Worm (Caenorhabditis elegans): Measurements from ENCODE around the gene C24H12.4.
A peak's percentile ranks its signal among the peaks of the same experiment; 100 is the strongest.

C24H12.4 gene

DNA sequence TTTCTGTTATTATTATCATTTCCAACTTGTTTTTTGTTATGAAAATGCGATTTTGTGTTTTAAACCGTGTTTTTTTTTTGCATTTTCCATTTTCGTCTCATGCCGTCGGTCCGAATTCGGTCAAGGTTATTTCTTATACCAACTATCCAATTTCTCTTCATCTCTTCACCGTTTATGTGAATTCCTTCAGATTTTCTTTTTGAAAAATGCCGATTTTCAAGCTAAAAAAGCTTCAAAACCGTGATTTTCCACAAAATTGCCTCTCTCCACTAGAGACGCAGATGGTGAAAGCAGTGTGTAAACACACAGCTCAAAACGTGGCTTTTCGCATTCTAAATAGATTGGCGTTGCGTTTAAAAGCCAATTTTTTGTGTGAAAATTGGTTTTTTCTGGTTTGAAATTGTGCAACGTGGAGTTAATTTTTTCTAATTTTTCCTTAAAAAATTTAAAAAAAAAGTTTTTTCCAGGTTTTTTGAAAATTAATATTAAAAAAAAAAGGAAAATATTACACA is 23.1 kb upstream of the C24H12.4 start:
- no peak for TF ChIP-seq ref-1 (GFP tag; conservative IDR thresholded peaks at IDR 0.05)
- no peak for TF ChIP-seq med-1 (GFP tag; optimal IDR thresholded peaks at IDR 0.05; ENCODE audit: insufficient read depth)
- no peak for TF ChIP-seq ztf-29 (GFP tag; IDR thresholded peaks at IDR 0.05)
- no peak for TF ChIP-seq flt-1 (GFP tag; IDR thresholded peaks at IDR 0.05)
- TF ChIP-seq klf-2 (GFP tag; conservative IDR thresholded peaks at IDR 0.05) = no peak
- TF ChIP-seq ztf-23 (GFP tag; IDR thresholded peaks at IDR 0.05) = no peak
- TF ChIP-seq tab-1 (GFP tag; IDR thresholded peaks at IDR 0.05) = no peak
- TF ChIP-seq cog-1 (tag; optimal IDR thresholded peaks at IDR 0.05) = no peak
- TF ChIP-seq T22C8.4 (GFP tag; IDR thresholded peaks at IDR 0.05) = no peak

DNA sequence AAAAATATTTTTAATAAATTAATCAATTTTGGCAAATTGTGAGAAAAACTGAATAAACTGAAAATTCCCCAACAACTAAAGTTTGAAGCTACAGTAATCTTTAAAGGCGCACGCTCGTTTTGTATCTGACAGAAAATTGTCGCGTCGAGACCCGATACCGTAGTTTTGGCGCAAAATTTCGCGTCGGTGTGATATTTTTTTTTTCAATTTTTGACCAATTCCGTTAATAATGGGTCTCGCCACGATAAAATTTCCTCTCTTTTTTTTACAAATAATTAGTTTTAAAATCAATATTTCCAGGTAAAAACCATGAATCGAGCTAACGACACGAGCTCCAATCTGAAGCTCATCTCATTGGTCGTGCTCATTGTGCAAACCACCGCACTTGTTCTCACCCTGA is 22.5 kb upstream of the C24H12.4 start, which contains the start of gene nstp-4:
Gene nstp-4, plus strand, starts transcription at position 301 of the 400 bp plus-strand sequence.
- TF ChIP-seq cog-1 (tag; optimal IDR thresholded peaks at IDR 0.05) = no peak
- no peak for TF ChIP-seq ztf-23 (GFP tag; IDR thresholded peaks at IDR 0.05)
- TF ChIP-seq T22C8.4 (GFP tag; IDR thresholded peaks at IDR 0.05) = no peak
- TF ChIP-seq ztf-29 (GFP tag; IDR thresholded peaks at IDR 0.05) = no peak
- no peak for TF ChIP-seq med-1 (GFP tag; optimal IDR thresholded peaks at IDR 0.05; ENCODE audit: insufficient read depth)
- no peak for TF ChIP-seq tab-1 (GFP tag; IDR thresholded peaks at IDR 0.05)
- no peak for TF ChIP-seq ref-1 (GFP tag; conservative IDR thresholded peaks at IDR 0.05)
- no peak for TF ChIP-seq klf-2 (GFP tag; conservative IDR thresholded peaks at IDR 0.05)
- no peak for TF ChIP-seq flt-1 (GFP tag; IDR thresholded peaks at IDR 0.05)

DNA sequence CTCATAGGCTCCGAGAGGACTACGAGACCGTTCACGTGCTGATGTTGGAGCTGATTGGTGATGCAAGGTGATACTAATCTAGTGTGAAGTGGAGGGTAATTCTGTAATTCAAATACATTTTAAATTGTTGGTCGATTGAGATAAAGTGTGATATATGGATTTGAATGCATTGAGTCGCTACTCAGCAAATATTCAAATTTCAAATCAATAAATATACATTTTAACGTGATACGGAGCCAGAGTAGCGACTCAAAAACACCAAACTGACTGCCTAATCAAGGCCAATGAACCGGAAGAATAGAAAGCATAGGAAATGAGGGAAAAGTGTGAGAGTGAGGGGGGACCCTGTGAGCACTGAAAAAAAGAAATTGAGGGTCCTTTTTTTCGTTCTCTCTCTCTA is 11.7 kb upstream of the C24H12.4 start, which contains the start of gene C03H5.6:
Gene C03H5.6, minus strand, starts transcription at position 101 of the 400 bp plus-strand sequence.
- TF ChIP-seq med-1 (GFP tag; optimal IDR thresholded peaks at IDR 0.05; ENCODE audit: insufficient read depth) (no peak), ztf-23 (GFP tag; IDR thresholded peaks at IDR 0.05) (no peak), cog-1 (tag; optimal IDR thresholded peaks at IDR 0.05) (no peak)

DNA sequence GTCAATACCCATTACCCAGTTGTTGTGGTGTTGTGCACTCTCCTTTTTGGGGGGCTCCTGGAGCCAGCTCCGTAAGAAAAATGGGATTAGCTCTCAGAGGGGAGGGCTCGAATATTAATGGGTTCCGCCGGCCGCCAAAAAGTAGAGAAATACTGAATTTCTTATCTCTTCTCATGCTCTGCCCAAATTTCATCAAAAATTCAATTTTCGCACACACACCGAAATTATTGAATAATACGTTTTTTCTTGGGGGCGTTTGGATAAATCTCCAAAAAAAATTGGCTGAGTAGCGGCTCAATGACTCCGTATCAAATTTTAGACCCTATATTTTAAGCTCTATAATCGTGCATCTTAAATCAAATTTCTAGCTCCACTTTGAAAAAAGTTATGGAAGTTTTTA is 10.9 kb upstream of the C24H12.4 start:
- TF ChIP-seq ztf-29 (GFP tag; IDR thresholded peaks at IDR 0.05) = no peak
- no peak for TF ChIP-seq med-1 (GFP tag; optimal IDR thresholded peaks at IDR 0.05; ENCODE audit: insufficient read depth)
- TF ChIP-seq cog-1 (tag; optimal IDR thresholded peaks at IDR 0.05) = no peak
- TF ChIP-seq ztf-23 (GFP tag; IDR thresholded peaks at IDR 0.05) = no peak
- no peak for TF ChIP-seq flt-1 (GFP tag; IDR thresholded peaks at IDR 0.05)
- TF ChIP-seq tab-1 (GFP tag; IDR thresholded peaks at IDR 0.05) = no peak
- no peak for TF ChIP-seq T22C8.4 (GFP tag; IDR thresholded peaks at IDR 0.05)
- TF ChIP-seq ref-1 (GFP tag; conservative IDR thresholded peaks at IDR 0.05) = no peak

DNA sequence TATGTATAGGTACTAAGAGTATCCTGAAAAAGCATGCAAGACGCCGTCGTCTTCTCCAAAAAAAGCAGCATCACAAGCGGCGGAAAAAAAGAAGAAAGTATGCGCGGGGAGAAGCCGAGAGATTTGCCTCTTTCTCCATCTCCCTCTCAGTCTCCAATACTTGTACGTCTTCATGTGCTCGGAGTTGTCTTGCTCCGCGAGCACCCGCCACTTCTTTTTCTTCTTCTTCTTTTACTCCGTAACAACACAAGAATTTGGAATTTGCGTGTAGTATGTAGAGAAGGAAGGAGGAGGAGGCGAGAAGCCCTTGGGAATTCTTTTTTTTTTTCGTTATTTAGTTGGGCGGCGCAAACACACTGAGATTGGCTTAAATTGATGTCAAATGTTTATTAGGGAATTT is 9.8 kb upstream of the C24H12.4 start:
- TF ChIP-seq T22C8.4 (GFP tag; IDR thresholded peaks at IDR 0.05) (no peak), ztf-29 (GFP tag; IDR thresholded peaks at IDR 0.05) (no peak), flt-1 (GFP tag; IDR thresholded peaks at IDR 0.05) (no peak), tab-1 (GFP tag; IDR thresholded peaks at IDR 0.05) (no peak), klf-2 (GFP tag; conservative IDR thresholded peaks at IDR 0.05) (no peak), med-1 (GFP tag; optimal IDR thresholded peaks at IDR 0.05; ENCODE audit: insufficient read depth) (no peak), cog-1 (tag; optimal IDR thresholded peaks at IDR 0.05) (no peak)

DNA sequence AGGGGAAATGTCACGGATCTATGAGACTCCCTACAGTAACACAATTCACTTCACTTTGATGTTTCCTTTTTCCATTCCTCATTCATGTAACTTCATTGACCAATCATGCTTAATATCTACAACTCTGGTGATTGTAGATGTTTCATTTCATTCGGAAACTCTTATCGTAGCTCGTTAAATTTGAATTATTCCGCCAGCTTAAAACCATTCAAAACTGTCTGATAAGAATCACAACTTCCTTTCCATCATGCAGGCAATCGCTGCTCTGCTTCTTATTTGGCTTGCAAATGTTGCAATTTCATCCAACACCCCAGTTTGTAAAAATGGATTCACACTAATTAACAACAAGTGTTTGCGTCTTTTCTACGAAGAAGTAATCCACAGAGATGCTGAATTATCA is 8.6 kb upstream of the C24H12.4 start, which contains the start of gene clec-10:
Gene clec-10, plus strand, starts transcription at position 244 of the 400 bp plus-strand sequence.
- TF ChIP-seq ref-1 (GFP tag; conservative IDR thresholded peaks at IDR 0.05) = no peak
- TF ChIP-seq klf-2 (GFP tag; conservative IDR thresholded peaks at IDR 0.05) = no peak
- TF ChIP-seq ztf-29 (GFP tag; IDR thresholded peaks at IDR 0.05) = no peak
- no peak for TF ChIP-seq cog-1 (tag; optimal IDR thresholded peaks at IDR 0.05)
- TF ChIP-seq ztf-23 (GFP tag; IDR thresholded peaks at IDR 0.05) = no peak
- TF ChIP-seq med-1 (GFP tag; optimal IDR thresholded peaks at IDR 0.05; ENCODE audit: insufficient read depth) = no peak
- TF ChIP-seq T22C8.4 (GFP tag; IDR thresholded peaks at IDR 0.05) = no peak
- TF ChIP-seq flt-1 (GFP tag; IDR thresholded peaks at IDR 0.05) = no peak
- no peak for TF ChIP-seq tab-1 (GFP tag; IDR thresholded peaks at IDR 0.05)

DNA sequence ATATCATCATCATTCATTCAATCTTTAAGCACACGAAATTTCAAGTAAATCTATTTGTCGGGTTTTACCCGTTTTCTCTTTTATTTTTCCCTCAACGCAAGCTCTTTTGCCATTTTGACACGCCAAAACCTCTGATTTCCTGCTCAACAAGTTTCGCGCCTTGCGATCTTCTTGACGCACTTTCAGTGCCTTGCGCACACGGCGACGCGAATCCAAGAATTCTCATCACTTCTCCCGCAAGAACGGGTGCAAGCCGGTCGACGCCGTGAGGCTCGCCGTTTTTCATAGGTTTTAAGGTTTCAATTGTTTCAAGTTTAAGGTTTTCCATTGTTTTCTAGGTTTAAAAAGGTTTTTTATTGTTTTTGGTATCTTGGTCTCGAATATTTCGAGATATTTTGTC is 5.8 kb downstream of the C24H12.4 start:
- TF ChIP-seq flt-1 (GFP tag; IDR thresholded peaks at IDR 0.05) (peak; percentile 78; the same call in 1 of the 2 replicates), ztf-23 (GFP tag; IDR thresholded peaks at IDR 0.05) (peak; percentile 73), tab-1 (GFP tag; IDR thresholded peaks at IDR 0.05) (peak; percentile 57; the same call in 1 of the 2 replicates)

DNA sequence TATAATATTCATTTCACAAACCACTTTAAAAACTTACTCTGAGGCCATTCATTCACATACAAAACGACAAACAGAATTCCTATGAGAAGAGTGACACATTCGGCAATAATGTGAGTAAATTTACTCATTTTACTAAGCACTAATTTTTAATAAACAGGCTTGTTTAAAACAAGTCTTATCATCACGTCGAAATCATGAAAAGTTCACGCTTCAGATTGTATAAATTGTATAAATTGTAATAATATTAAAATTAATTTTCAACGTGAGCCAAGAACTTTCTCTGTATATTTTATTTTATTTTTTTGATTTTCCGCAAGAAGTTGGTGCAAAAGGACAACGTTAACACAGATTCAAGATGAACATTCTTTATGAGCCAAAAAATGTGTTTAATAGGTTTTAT is 7.8 kb downstream of the C24H12.4 start, which contains the start of gene C24H12.6:
Gene C24H12.6, minus strand, starts transcription at position 101 of the 400 bp plus-strand sequence.
- no peak for TF ChIP-seq ref-1 (GFP tag; conservative IDR thresholded peaks at IDR 0.05)
- no peak for TF ChIP-seq med-1 (GFP tag; optimal IDR thresholded peaks at IDR 0.05; ENCODE audit: insufficient read depth)
- no peak for TF ChIP-seq klf-2 (GFP tag; conservative IDR thresholded peaks at IDR 0.05)
- TF ChIP-seq T22C8.4 (GFP tag; IDR thresholded peaks at IDR 0.05) = no peak
- no peak for TF ChIP-seq ztf-23 (GFP tag; IDR thresholded peaks at IDR 0.05)
- no peak for TF ChIP-seq tab-1 (GFP tag; IDR thresholded peaks at IDR 0.05)
- no peak for TF ChIP-seq ztf-29 (GFP tag; IDR thresholded peaks at IDR 0.05)
- no peak for TF ChIP-seq flt-1 (GFP tag; IDR thresholded peaks at IDR 0.05)
- TF ChIP-seq cog-1 (tag; optimal IDR thresholded peaks at IDR 0.05) = no peak

DNA sequence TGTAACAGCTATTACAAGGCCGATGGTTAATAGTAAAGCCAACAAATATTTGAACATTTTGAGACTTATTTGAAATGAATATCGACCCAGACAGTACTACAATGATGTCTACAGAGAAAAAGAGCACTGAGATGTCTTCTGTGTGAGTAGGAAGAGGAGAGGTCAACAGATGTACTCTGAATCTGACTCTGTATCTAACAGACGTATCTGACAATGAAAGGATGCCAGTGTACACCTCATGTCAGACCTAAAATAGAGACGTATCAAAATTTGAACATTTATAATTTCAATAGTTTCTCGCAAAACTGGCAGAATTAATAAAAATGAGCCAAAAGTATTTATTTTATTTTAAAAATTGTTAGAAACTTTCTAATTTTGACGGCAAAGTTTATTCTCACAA is 12.1 kb downstream of the C24H12.4 start, which contains the start of gene C24H12.8:
Gene C24H12.8, minus strand, starts transcription at position 101 of the 400 bp plus-strand sequence.
- no peak for TF ChIP-seq flt-1 (GFP tag; IDR thresholded peaks at IDR 0.05)
- TF ChIP-seq tab-1 (GFP tag; IDR thresholded peaks at IDR 0.05) = no peak
- no peak for TF ChIP-seq ref-1 (GFP tag; conservative IDR thresholded peaks at IDR 0.05)
- TF ChIP-seq klf-2 (GFP tag; conservative IDR thresholded peaks at IDR 0.05) = no peak
- no peak for TF ChIP-seq ztf-23 (GFP tag; IDR thresholded peaks at IDR 0.05)
- TF ChIP-seq med-1 (GFP tag; optimal IDR thresholded peaks at IDR 0.05; ENCODE audit: insufficient read depth) = no peak

DNA sequence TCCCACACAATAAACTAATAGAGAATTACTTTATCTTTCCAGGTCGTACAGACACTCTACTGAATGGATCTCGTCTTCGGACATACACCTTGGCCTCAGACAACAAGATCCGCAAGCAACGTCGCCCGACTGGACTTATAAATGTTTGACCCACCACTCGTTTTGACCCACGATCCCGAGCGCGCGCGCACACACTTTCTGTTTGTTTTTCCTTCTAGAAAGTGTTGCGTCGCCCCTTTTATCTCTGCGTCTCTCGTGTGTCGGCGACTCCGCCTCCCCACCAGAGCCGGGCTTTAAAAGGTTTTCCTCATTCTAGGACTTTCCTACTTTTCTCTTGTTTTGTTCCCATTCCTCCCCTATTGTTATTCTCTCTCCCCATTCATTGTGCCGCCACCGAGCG is 26.3 kb downstream of the C24H12.4 start:
- TF ChIP-seq tab-1 (GFP tag; IDR thresholded peaks at IDR 0.05) (no peak), flt-1 (GFP tag; IDR thresholded peaks at IDR 0.05) (no peak), cog-1 (tag; optimal IDR thresholded peaks at IDR 0.05) (no peak), ztf-29 (GFP tag; IDR thresholded peaks at IDR 0.05) (no peak), ztf-23 (GFP tag; IDR thresholded peaks at IDR 0.05) (no peak), klf-2 (GFP tag; conservative IDR thresholded peaks at IDR 0.05) (no peak), T22C8.4 (GFP tag; IDR thresholded peaks at IDR 0.05) (no peak), ref-1 (GFP tag; conservative IDR thresholded peaks at IDR 0.05) (no peak), med-1 (GFP tag; optimal IDR thresholded peaks at IDR 0.05; ENCODE audit: insufficient read depth) (no peak)

Measured in whole organism, midembryonic.